Worm (Caenorhabditis elegans) whole organism, mixed stage, embryonic: ENCODE measurements around the gene F53F4.15.
A peak's percentile ranks its signal among the peaks of the same experiment; 100 is the strongest.

ENCODE experiments used
- M03D4.4 ChIP-seq: sonication (generic microtip); optimal IDR thresholded peaks from 2 replicates; lab custom pipeline; 2017; ENCODE audit warnings: mild to moderate bottlenecking, missing genetic modification characterization, missing compliant biosample characterization
- blmp-1 ChIP-seq: fragments of 150-350 bp; optimal IDR thresholded peaks from 2 replicates; lab custom pipeline; 2014; ENCODE audit warnings: missing biosample characterization, missing genetic modification characterization
- ceh-39 ChIP-seq: fragments of 150-350 bp; optimal IDR thresholded peaks from 2 replicates; lab custom pipeline; 2014; ENCODE audit warnings: missing biosample characterization, missing genetic modification characterization
- ceh-43 ChIP-seq: fragments of 200-800 bp; sonication (Bioruptor generic); optimal IDR thresholded peaks from 2 replicates; lab custom pipeline; 2018; ENCODE audit warnings: mild to moderate bottlenecking, missing genetic modification characterization, moderate library complexity, missing compliant biosample characterization
- ceh-83 ChIP-seq: fragments of 200-800 bp; sonication (Bioruptor generic); optimal IDR thresholded peaks from 2 replicates; lab custom pipeline; 2018; ENCODE audit warnings: mild to moderate bottlenecking, missing genetic modification characterization, missing compliant biosample characterization
- ces-1 ChIP-seq: fragments of 150-350 bp; optimal IDR thresholded peaks from 2 replicates; lab custom pipeline; 2014; ENCODE audit warnings: missing biosample characterization, missing genetic modification reagents, missing genetic modification characterization
- cnd-1 ChIP-seq: fragments of 200-800 bp; sonication (Bioruptor generic); optimal IDR thresholded peaks from 2 replicates; lab custom pipeline; 2018; ENCODE audit warnings: mild to moderate bottlenecking, missing genetic modification characterization, missing compliant biosample characterization
- drap-1 ChIP-seq: fragments of 200-800 bp; sonication (Bioruptor generic); optimal IDR thresholded peaks from 3 replicates; lab custom pipeline; 2018; ENCODE audit warnings: mild to moderate bottlenecking, missing genetic modification characterization, missing compliant biosample characterization
- elt-1 ChIP-seq: sonication (generic microtip); optimal IDR thresholded peaks from 2 replicates; lab custom pipeline; 2017; ENCODE audit warnings: missing genetic modification characterization, mild to moderate bottlenecking, missing compliant biosample characterization, antibody characterized with exemption, moderate library complexity, borderline replicate concordance; ENCODE audit not compliant: insufficient read depth
- flh-1 ChIP-seq: fragments of 200-800 bp; sonication (Bioruptor generic); optimal IDR thresholded peaks from 2 replicates; lab custom pipeline; 2018; ENCODE audit warnings: mild to moderate bottlenecking, missing genetic modification characterization, moderate library complexity, missing compliant biosample characterization
- hlh-1 ChIP-seq: fragments of 150-350 bp; optimal IDR thresholded peaks from 2 replicates; lab custom pipeline; 2014; ENCODE audit warnings: missing biosample characterization, missing genetic modification reagents, missing genetic modification characterization
- lin-13 ChIP-seq: fragments of 150-350 bp; optimal IDR thresholded peaks from 2 replicates; lab custom pipeline; 2014; ENCODE audit warnings: missing biosample characterization, missing genetic modification characterization
- lin-32 ChIP-seq: fragments of 200-800 bp; sonication (Bioruptor generic); optimal IDR thresholded peaks from 2 replicates; lab custom pipeline; 2018; ENCODE audit warnings: mild to moderate bottlenecking, missing genetic modification characterization, missing compliant biosample characterization
- lsy-2 ChIP-seq: fragments of 150-350 bp; optimal IDR thresholded peaks from 2 replicates; lab custom pipeline; 2014; ENCODE audit warnings: missing biosample characterization, missing genetic modification characterization
- mab-5 ChIP-seq: fragments of 150-350 bp; optimal IDR thresholded peaks from 2 replicates; lab custom pipeline; 2014; ENCODE audit warnings: missing biosample characterization, missing genetic modification characterization
- mls-2 ChIP-seq: sonication (generic microtip); optimal IDR thresholded peaks from 2 replicates; lab custom pipeline; 2016; ENCODE audit warnings: mild to moderate bottlenecking, missing genetic modification characterization, moderate library complexity, missing compliant biosample characterization
- nhr-12 ChIP-seq: fragments of 150-350 bp; optimal IDR thresholded peaks from 2 replicates; lab custom pipeline; 2014; ENCODE audit warnings: missing biosample characterization, missing genetic modification characterization
- nhr-2 ChIP-seq: fragments of 150-350 bp; optimal IDR thresholded peaks from 2 replicates; lab custom pipeline; 2014; ENCODE audit warnings: missing biosample characterization, missing genetic modification characterization
- nhr-237 ChIP-seq: fragments of 150-350 bp; optimal IDR thresholded peaks from 2 replicates; lab custom pipeline; 2014; ENCODE audit warnings: missing biosample characterization, missing genetic modification characterization
- nhr-28 ChIP-seq: fragments of 150-350 bp; optimal IDR thresholded peaks from 2 replicates; lab custom pipeline; 2014; ENCODE audit warnings: missing biosample characterization, missing genetic modification characterization
- nhr-76 ChIP-seq: sonication (generic microtip); optimal IDR thresholded peaks from 2 replicates; lab custom pipeline; 2017; ENCODE audit warnings: missing biosample characterization, missing genetic modification characterization
- pha-4 ChIP-seq: fragments of 150-350 bp; optimal IDR thresholded peaks from 2 replicates; lab custom pipeline; 2018; ENCODE audit warnings: missing biosample characterization, missing genetic modification reagents, missing genetic modification characterization
- sem-2 ChIP-seq: fragments of 200-800 bp; sonication (Bioruptor generic); optimal IDR thresholded peaks from 2 replicates; lab custom pipeline; 2018; ENCODE audit warnings: mild to moderate bottlenecking, missing genetic modification characterization, missing compliant biosample characterization
- snpc-4 ChIP-seq: fragments of 150-350 bp; optimal IDR thresholded peaks from 2 replicates; lab custom pipeline; 2014; ENCODE audit warnings: missing biosample characterization, missing genetic modification characterization
- sptf-1 ChIP-seq: sonication (generic microtip); optimal IDR thresholded peaks from 2 replicates; lab custom pipeline; 2017; ENCODE audit warnings: mild to moderate bottlenecking, missing genetic modification characterization, moderate library complexity, missing compliant biosample characterization
- tbx-8 ChIP-seq: fragments of 200-800 bp; sonication (Bioruptor generic); optimal IDR thresholded peaks from 2 replicates; lab custom pipeline; 2018; ENCODE audit warnings: mild to moderate bottlenecking, missing genetic modification characterization, moderate library complexity, missing compliant biosample characterization
- unc-120 ChIP-seq: sonication (generic microtip); optimal IDR thresholded peaks from 2 replicates; lab custom pipeline; 2017; ENCODE audit warnings: missing genetic modification characterization, missing compliant biosample characterization; ENCODE audit not compliant: poor library complexity, severe bottlenecking
- unc-39 ChIP-seq: fragments of 150-350 bp; optimal IDR thresholded peaks from 2 replicates; lab custom pipeline; 2014; ENCODE audit warnings: missing biosample characterization, missing genetic modification characterization
- unc-62 ChIP-seq: fragments of 150-350 bp; optimal IDR thresholded peaks from 2 replicates; lab custom pipeline; 2014; ENCODE audit warnings: missing biosample characterization, missing genetic modification reagents, missing genetic modification characterization
- zip-8 ChIP-seq: fragments of 150-350 bp; optimal IDR thresholded peaks from 2 replicates; lab custom pipeline; 2014; ENCODE audit warnings: missing biosample characterization, missing genetic modification characterization
- ztf-11 ChIP-seq: fragments of 150-350 bp; optimal IDR thresholded peaks from 2 replicates; lab custom pipeline; 2014; ENCODE audit warnings: missing biosample characterization, missing genetic modification characterization

F53F4.15 gene

DNA sequence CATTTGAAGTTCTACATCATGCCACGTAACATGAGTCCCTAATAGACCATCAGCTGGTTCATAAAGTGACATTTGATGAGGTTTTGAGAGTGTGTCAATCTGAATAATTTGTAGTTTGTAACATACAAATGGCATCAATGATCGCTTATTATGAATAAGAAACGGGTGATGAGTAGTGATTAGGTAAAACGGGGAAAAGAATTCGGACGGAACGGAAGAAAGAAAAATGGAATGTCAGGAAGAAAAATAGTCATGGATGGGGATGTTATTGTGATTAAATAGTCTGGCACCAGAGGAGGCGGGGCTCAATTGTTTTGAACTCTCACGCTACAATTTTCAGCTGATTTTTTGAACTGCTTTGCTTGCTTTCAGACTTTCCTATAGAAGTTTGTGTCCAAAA lies 13.4 kb downstream of the F53F4.15 start, which contains the start of gene H37A05.2:
Gene H37A05.2 (minus strand): TSS at position 101 of the 400 bp plus-strand sequence.
- TF ChIP-seq lin-32 (GFP tag; lab: Kevin White, UChicago) (no peak), hlh-1 (no peak), cnd-1 (tag; lab: Kevin White, UChicago) (no peak), blmp-1 (tag; lab: Kevin White, UChicago) (no peak), mab-5 (tag; lab: Kevin White, UChicago) (no peak), lsy-2 (no peak), unc-62 (no peak), ces-1 (GFP tag; lab: Kevin White, UChicago) (no peak), tbx-8 (GFP tag; lab: Kevin White, UChicago) (no peak), sptf-1 (tag; lab: Kevin White, UChicago) (no peak), mls-2 (tag; lab: Kevin White, UChicago) (no peak), flh-1 (no peak), ceh-39 (tag; lab: Kevin White, UChicago) (no peak), lin-13 (tag; lab: Kevin White, UChicago) (no peak), M03D4.4 (no peak), nhr-76 (tag; lab: Kevin White, UChicago) (no peak), nhr-2 (no peak), unc-120 (no peak), ceh-43 (GFP tag; lab: Kevin White, UChicago) (no peak), ceh-83 (no peak)

DNA sequence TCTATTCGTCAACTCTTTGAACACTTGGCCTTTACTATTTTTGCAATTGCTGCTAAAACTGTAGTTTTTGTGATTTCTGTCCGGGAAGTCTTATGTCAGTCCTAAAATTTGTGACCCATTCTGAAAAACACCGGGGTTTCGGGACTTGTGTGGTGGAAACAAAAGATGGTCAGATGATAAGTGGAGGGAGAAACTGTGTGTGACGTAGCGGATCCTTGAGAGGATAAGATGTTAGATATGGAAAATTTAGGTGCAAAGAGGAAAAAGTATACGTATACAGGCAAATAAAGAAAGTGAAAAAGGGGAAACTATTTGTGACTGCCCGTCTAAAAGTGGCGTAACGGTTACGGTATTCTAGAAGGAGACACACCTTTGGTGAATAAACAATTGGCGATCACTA lies 15.6 kb downstream of the F53F4.15 start:
- TF ChIP-seq nhr-28 (tag; lab: Kevin White, UChicago), result no peak
- peak; percentile 71 for TF ChIP-seq elt-1 (tag; lab: Kevin White, UChicago)

DNA sequence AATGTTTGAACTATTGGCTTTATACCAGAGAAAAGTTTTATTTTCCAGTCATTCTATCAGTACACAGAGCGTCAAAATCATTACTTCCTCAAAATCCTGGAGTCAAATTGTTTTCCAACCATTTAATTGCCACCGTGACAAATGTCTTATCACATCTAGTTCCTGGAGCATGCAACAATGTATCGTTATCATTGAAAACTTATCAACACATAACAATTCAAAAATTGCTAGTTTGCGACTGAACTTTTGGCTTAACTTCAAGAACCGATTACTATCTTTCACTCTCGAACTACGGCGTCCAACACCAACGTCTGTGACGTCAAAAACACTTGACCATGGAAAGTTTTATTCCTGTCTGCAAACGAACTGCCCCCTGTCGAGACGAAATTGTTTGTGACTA lies 17.3 kb downstream of the F53F4.15 start:
- no peak for TF ChIP-seq nhr-76 (tag; lab: Kevin White, UChicago)
- no peak for TF ChIP-seq blmp-1 (tag; lab: Kevin White, UChicago)
- TF ChIP-seq flh-1, result no peak
- TF ChIP-seq ceh-83, result no peak
- no peak for TF ChIP-seq lin-13 (tag; lab: Kevin White, UChicago)
- TF ChIP-seq nhr-28 (tag; lab: Kevin White, UChicago), result no peak
- no peak for TF ChIP-seq drap-1 (GFP tag; lab: Kevin White, UChicago)
- no peak for TF ChIP-seq cnd-1 (tag; lab: Kevin White, UChicago)
- TF ChIP-seq nhr-237 (tag; lab: Kevin White, UChicago), result no peak

DNA sequence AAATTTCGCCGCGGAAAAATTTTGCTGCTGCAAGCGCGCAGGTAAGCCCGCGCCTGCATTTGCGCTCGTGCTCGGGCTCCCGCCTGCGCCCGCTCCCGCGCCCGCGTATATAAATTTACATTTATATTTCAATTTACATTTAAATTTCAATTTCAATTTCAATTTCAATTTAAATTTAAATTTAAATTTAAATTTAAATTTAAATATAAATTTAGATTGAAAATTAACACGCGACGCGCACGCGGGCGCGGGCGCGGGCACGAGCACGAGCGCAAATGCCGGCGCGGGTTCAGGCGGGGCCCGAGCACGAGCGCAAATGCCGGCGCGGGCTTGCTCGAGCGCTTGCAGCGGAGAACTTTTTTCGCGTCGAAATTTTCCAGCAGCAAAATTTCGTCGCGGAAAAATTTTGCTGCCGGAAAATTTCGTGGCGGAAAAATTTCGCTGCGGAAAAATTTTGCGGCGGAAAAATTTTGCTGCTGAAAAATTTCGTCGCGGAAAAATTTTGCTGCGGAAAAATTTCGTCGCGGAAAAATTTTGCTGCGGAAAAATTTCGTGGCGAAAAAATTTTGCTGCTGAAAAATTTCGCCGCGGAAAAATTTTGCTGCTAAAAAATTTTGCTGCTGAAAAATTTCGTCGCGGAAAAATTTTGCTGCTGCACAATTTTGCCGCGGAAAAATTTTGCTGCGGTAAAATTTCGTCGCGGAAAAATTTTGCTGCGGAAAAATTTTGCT lies 25.2 kb downstream of the F53F4.15 start:
- TF ChIP-seq drap-1 (GFP tag; lab: Kevin White, UChicago) (no peak), nhr-12 (no peak), mls-2 (tag; lab: Kevin White, UChicago) (no peak), zip-8 (no peak), lsy-2 (no peak), flh-1 (no peak), sptf-1 (tag; lab: Kevin White, UChicago) (peak; percentile 62)

DNA sequence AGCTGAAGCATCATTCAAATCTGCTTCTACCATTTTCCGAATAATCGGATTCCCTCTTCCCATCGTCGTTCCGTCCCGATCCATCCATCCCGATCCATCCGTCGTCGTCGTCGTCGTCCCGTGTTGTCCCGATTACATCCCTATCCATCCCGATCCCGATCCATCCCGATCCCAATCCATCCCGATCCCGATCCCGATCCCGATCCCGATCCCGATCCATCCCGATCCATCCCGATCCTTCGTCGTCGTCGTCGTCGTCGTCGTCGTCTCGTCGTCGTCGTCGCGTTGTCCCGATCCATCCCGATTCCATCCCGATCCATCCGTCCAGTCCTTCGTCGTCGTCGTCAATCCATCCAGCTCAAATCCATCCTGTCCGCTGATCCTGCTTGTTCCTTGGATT lies 26.4 kb downstream of the F53F4.15 start:
- TF ChIP-seq flh-1 (no peak), nhr-12 (no peak), ceh-39 (tag; lab: Kevin White, UChicago) (no peak), cnd-1 (tag; lab: Kevin White, UChicago) (no peak), unc-39 (tag; lab: Kevin White, UChicago) (no peak), pha-4 (tag; lab: Kevin White, UChicago) (no peak), unc-62 (no peak), sem-2 (GFP tag; lab: Kevin White, UChicago) (no peak), lin-13 (tag; lab: Kevin White, UChicago) (no peak), unc-120 (no peak), M03D4.4 (no peak), ztf-11 (no peak), snpc-4 (tag; lab: Kevin White, UChicago) (no peak), ceh-83 (no peak)
